Worm (Caenorhabditis elegans): ENCODE measurements around the gene chtb-2.

chtb-2 gene

DNA sequence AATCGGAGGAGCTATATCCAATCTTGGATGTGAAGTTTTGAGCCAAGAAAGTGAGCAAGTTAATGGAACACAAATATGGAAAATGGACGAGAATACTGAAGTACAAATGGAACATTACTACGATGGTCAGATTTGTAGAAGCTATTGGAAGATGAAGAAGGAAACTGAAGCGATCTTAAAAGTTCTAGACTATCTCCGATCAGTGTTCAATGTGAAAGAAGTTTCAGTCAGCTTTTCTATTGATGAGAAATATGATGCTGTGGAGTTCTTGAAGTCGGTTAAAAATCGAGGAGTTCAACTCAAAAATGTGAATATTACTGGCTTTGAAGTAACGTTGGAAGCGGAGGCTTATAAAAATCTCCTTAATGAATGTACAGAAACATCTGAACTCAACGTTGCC, 16.1 kb downstream of the chtb-2 start:
- TF ChIP-seq scrt-1 (GFP tag; IDR thresholded peaks at IDR 0.05) (no peak), ceh-36 (tag; optimal IDR thresholded peaks at IDR 0.05) (no peak), ceh-13 (GFP tag; optimal IDR thresholded peaks at IDR 0.05) (no peak), hmbx-1 (tag; optimal IDR thresholded peaks at IDR 0.05) (no peak), hnd-1 (tag; optimal IDR thresholded peaks at IDR 0.05) (no peak), flt-1 (GFP tag; IDR thresholded peaks at IDR 0.05) (no peak)

DNA sequence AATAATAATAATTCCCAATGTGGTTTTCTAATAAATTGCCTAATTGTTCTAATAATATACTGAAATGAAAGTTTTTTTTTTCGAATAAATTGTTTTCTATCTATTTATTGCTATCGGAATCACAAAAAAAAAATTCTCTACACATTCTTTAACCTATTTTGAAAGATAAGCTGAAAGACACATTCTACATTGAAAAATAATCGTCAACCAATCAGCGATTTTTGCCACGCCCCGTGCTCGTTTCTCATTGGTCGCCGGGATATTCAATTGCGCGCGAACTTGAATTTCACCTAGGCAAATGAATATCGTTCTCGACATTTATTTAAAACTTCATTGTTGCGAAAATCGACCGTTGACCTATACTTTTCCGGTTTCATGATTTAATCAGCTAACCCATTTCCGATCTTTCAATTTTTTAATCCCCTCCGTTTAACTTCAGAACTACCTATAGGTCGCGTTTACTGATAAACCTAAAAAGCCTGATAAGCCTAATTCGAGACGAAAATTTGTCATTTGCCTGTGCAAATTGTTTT, 17.1 kb downstream of the chtb-2 start, which contains the start of gene F23F12.3:
F23F12.3 (plus strand) TSS at position 483 of the 533 bp plus-strand sequence.
- TF ChIP-seq hmg-4 (GFP tag; optimal IDR thresholded peaks at IDR 0.05) (no peak), sea-1 (GFP tag; conservative IDR thresholded peaks at IDR 0.05) (no peak), hmbx-1 (tag; optimal IDR thresholded peaks at IDR 0.05) (no peak), ceh-36 (tag; optimal IDR thresholded peaks at IDR 0.05) (no peak), scrt-1 (GFP tag; IDR thresholded peaks at IDR 0.05) (no peak), ceh-13 (GFP tag; optimal IDR thresholded peaks at IDR 0.05) (no peak), flt-1 (GFP tag; IDR thresholded peaks at IDR 0.05) (no peak), hnd-1 (tag; optimal IDR thresholded peaks at IDR 0.05) (no peak), ets-7 (tag; optimal IDR thresholded peaks at IDR 0.05) (no peak), aly-1 (tag; optimal IDR thresholded peaks at IDR 0.05) (no peak), tra-4 (tag; optimal IDR thresholded peaks at IDR 0.05) (no peak)

ce11 chrIII:6507832-6508231, 24.8 kb downstream of the chtb-2 start, which contains the start of gene F23F12.12:
TSS of gene F23F12.12 (plus strand) at chrIII:6508132.
- TF ChIP-seq ceh-36 (tag; optimal IDR thresholded peaks at IDR 0.05): no peak

- TF ChIP-seq sea-1 (GFP tag; conservative IDR thresholded peaks at IDR 0.05): no peak
- TF ChIP-seq ceh-13 (GFP tag; optimal IDR thresholded peaks at IDR 0.05): no peak
- TF ChIP-seq tra-4 (tag; optimal IDR thresholded peaks at IDR 0.05): no peak
- TF ChIP-seq B0310.2 (tag; optimal IDR thresholded peaks at IDR 0.05): no peak
- no peak for TF ChIP-seq scrt-1 (GFP tag; IDR thresholded peaks at IDR 0.05)
- TF ChIP-seq pes-1 (GFP tag; IDR thresholded peaks at IDR 0.05): no peak
- no peak for TF ChIP-seq hnd-1 (tag; optimal IDR thresholded peaks at IDR 0.05)
- no peak for TF ChIP-seq hmg-4 (GFP tag; optimal IDR thresholded peaks at IDR 0.05)
- no peak for TF ChIP-seq tbx-37 (GFP tag; conservative IDR thresholded peaks at IDR 0.05)
- TF ChIP-seq hmbx-1 (tag; optimal IDR thresholded peaks at IDR 0.05): no peak
- TF ChIP-seq ceh-36 (tag; optimal IDR thresholded peaks at IDR 0.05): no peak
- no peak for TF ChIP-seq ama-1 (optimal IDR thresholded peaks at IDR 0.05)
- TF ChIP-seq tbx-11 (GFP tag; IDR thresholded peaks at IDR 0.05): no peak
- TF ChIP-seq F13C5.2 (tag; optimal IDR thresholded peaks at IDR 0.05): no peak
- no peak for TF ChIP-seq ets-7 (tag; optimal IDR thresholded peaks at IDR 0.05)
- TF ChIP-seq flt-1 (GFP tag; IDR thresholded peaks at IDR 0.05): no peak
- no peak for TF ChIP-seq aly-1 (tag; optimal IDR thresholded peaks at IDR 0.05)
Observed at ce11 chrIII:6508327-6508726, 25.3 kb downstream of the chtb-2 start.

- TF ChIP-seq B0310.2 (tag; optimal IDR thresholded peaks at IDR 0.05) (no peak), aly-1 (tag; optimal IDR thresholded peaks at IDR 0.05) (no peak), ets-7 (tag; optimal IDR thresholded peaks at IDR 0.05) (no peak), tra-4 (tag; optimal IDR thresholded peaks at IDR 0.05) (no peak), scrt-1 (GFP tag; IDR thresholded peaks at IDR 0.05) (no peak), hnd-1 (tag; optimal IDR thresholded peaks at IDR 0.05) (no peak), hmbx-1 (tag; optimal IDR thresholded peaks at IDR 0.05) (no peak), pes-1 (GFP tag; IDR thresholded peaks at IDR 0.05) (no peak), tbx-37 (GFP tag; conservative IDR thresholded peaks at IDR 0.05) (no peak), sea-1 (GFP tag; conservative IDR thresholded peaks at IDR 0.05) (no peak), flt-1 (GFP tag; IDR thresholded peaks at IDR 0.05) (no peak)
Observed at ce11 chrIII:6509301-6509700, 26.3 kb downstream of the chtb-2 start.

DNA sequence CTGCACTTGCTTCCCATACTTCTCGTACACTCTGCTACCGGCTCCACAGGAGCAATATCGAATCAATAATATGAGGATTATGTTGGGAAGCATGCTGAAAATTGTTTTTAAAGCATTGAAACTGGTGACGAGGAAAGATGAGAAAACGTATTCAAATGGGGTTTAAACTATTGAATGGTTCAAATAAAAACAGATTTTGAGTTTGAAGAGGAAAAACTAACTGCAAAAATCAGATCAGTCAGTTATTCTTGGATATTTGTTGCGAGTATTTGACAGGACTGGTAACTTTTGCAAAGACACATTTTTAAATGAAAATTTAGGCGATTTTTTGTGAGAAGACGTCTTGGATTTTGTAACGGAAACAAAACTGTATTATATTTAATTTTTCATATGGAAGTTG, 31.7 kb downstream of the chtb-2 start, which contains the start of gene acr-5:
acr-5 (minus strand) TSS at position 101 of the 400 bp plus-strand sequence.
- TF ChIP-seq aly-1 (tag; optimal IDR thresholded peaks at IDR 0.05) (no peak), ets-7 (tag; optimal IDR thresholded peaks at IDR 0.05) (no peak), ceh-36 (tag; optimal IDR thresholded peaks at IDR 0.05) (no peak), tra-4 (tag; optimal IDR thresholded peaks at IDR 0.05) (no peak), ceh-13 (GFP tag; optimal IDR thresholded peaks at IDR 0.05) (no peak)

DNA sequence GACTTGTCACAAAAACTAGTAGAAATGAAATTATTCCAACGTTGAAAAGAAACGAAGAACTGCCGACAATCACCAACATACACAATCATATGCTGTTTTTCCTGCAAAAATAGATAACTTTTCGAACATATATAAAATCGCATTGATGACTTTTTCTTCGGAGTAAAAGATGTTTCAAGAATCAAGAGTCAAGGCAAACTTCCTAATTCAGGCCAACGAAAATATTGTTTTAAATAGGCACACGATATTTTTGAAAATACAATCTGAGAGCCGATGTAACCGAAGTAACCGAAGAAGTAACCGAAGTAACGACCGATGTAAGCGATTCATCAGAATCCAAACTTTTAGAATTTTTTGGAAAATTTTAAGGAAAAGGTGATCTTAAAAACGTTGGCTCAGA, 36.9 kb downstream of the chtb-2 start, which contains the start of gene C09E7.10:
C09E7.10 (minus strand) TSS at position 101 of the 400 bp plus-strand sequence.
- TF ChIP-seq ama-1 (optimal IDR thresholded peaks at IDR 0.05) (no peak), hmbx-1 (tag; optimal IDR thresholded peaks at IDR 0.05) (no peak), sea-1 (GFP tag; conservative IDR thresholded peaks at IDR 0.05) (no peak), scrt-1 (GFP tag; IDR thresholded peaks at IDR 0.05) (no peak), hmg-4 (GFP tag; optimal IDR thresholded peaks at IDR 0.05) (no peak), F13C5.2 (tag; optimal IDR thresholded peaks at IDR 0.05) (no peak), ceh-13 (GFP tag; optimal IDR thresholded peaks at IDR 0.05) (no peak), ceh-36 (tag; optimal IDR thresholded peaks at IDR 0.05) (no peak), pes-1 (GFP tag; IDR thresholded peaks at IDR 0.05) (no peak), aly-1 (tag; optimal IDR thresholded peaks at IDR 0.05) (no peak), ets-7 (tag; optimal IDR thresholded peaks at IDR 0.05) (no peak), B0310.2 (tag; optimal IDR thresholded peaks at IDR 0.05) (no peak), tbx-37 (GFP tag; conservative IDR thresholded peaks at IDR 0.05) (no peak), tbx-11 (GFP tag; IDR thresholded peaks at IDR 0.05) (no peak), flt-1 (GFP tag; IDR thresholded peaks at IDR 0.05) (no peak), tra-4 (tag; optimal IDR thresholded peaks at IDR 0.05) (no peak), hnd-1 (tag; optimal IDR thresholded peaks at IDR 0.05) (no peak)

DNA sequence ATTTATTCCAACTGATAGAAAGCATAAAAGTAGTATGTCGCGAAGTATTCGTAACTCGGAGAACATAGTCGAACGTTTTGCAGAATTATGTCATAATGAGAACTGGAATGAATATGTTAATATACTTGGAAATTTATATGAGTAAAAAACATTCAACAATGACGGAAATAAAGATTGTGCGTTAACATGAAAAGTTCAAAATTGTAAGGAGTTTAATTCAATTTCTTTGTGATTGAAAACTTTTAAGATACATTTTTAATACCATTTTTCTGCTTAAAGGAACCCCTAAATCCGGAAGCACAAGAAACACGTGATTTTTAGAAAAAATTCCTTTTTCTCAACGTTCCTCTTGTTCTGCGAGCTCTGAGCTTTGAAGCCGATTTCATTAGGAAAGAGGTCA, 42.5 kb downstream of the chtb-2 start, which contains the start of gene oig-1:
oig-1 (minus strand) TSS at position 101 of the 400 bp plus-strand sequence.
- TF ChIP-seq ama-1 (optimal IDR thresholded peaks at IDR 0.05): no peak
- no peak for TF ChIP-seq sea-1 (GFP tag; conservative IDR thresholded peaks at IDR 0.05)
- TF ChIP-seq pes-1 (GFP tag; IDR thresholded peaks at IDR 0.05): no peak
- no peak for TF ChIP-seq ceh-13 (GFP tag; optimal IDR thresholded peaks at IDR 0.05)
- no peak for TF ChIP-seq flt-1 (GFP tag; IDR thresholded peaks at IDR 0.05)
